Worm (Caenorhabditis elegans): ENCODE data around the gene K09H11.6.

The K09H11.6 gene

DNA sequence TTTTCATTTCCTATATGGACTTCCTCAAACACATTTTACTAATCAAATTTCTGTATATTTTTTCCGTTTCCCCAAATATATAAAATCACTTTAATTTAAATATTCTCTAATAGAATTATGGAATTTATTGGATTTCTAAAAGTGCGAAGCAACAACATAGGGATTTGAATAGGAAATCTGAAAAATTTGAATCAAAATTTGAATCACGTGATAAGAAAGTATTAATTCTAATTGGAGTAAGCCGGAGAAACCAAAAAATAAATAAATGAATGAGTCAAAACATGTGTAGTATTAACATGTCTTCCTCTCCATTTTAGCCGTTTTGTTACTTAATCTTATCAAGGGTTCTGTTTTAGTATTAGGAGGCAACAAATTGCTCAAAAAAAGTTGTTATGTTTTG is 5.3 kb upstream of the K09H11.6 start:
- TF ChIP-seq skn-1 (tag; optimal IDR thresholded peaks at IDR 0.05) (no peak), elt-3 (tag; optimal IDR thresholded peaks at IDR 0.05) (no peak), lin-13 (GFP tag; optimal IDR thresholded peaks at IDR 0.05) (no peak), nhr-77 (tag; optimal IDR thresholded peaks at IDR 0.05) (no peak), gmeb-1 (tag; optimal IDR thresholded peaks at IDR 0.05) (no peak), zag-1 (tag; optimal IDR thresholded peaks at IDR 0.05) (no peak), ZK546.5 (tag; optimal IDR thresholded peaks at IDR 0.05) (no peak), sem-4 (tag; optimal IDR thresholded peaks at IDR 0.05) (no peak), snpc-4 (tag; optimal IDR thresholded peaks at IDR 0.05) (no peak), sma-3 (GFP tag; optimal IDR thresholded peaks at IDR 0.05) (no peak), aly-2 (tag; optimal IDR thresholded peaks at IDR 0.05) (no peak), elt-1 (tag; optimal IDR thresholded peaks at IDR 0.05) (no peak), fos-1 (tag; optimal IDR thresholded peaks at IDR 0.05) (no peak), mab-5 (tag; optimal IDR thresholded peaks at IDR 0.05) (no peak), lsy-2 (tag; optimal IDR thresholded peaks at IDR 0.05) (no peak), blmp-1 (tag; optimal IDR thresholded peaks at IDR 0.05; ENCODE audit: insufficient read depth) (no peak), dmd-4 (tag; optimal IDR thresholded peaks at IDR 0.05) (no peak), unc-55 (GFP tag; optimal IDR thresholded peaks at IDR 0.05) (no peak)

- TF ChIP-seq elt-3 (tag; optimal IDR thresholded peaks at IDR 0.05) = no peak
Observed at ce11 chrV:5739438-5739837, 3.5 kb upstream of the K09H11.6 start.

- TF ChIP-seq unc-62 (GFP tag; optimal IDR thresholded peaks at IDR 0.05) = no peak
Observed at ce11 chrV:5730783-5731182, 5.2 kb downstream of the K09H11.6 start, which contains the start of gene K09H11.15. K09H11.15 (minus strand) TSS chrV:5730883.

DNA sequence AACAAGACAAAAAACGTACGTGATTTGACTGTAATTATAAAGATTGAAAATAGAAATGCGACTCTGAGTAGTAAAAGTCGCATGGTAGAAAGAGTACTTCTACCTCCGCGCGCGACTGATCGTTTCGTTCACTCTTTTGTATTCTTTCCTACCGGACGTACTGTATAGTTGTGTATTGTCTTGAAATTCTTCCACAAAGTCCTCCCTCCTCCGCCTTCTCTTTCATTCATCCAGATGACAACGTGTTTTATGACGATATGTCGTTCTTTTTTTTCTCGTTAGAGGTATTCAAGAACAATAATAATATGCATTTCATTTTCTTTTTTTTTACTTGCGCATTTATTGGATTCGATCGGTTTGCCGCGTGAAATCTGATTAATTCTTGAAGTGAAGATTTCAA is 9.5 kb downstream of the K09H11.6 start, which contains the start of gene K09H11.4:
Gene K09H11.4, minus strand, starts transcription at position 101 of the 400 bp plus-strand sequence.
- TF ChIP-seq lin-39 (tag; optimal IDR thresholded peaks at IDR 0.05) (no peak), unc-62 (GFP tag; optimal IDR thresholded peaks at IDR 0.05) (no peak)

DNA sequence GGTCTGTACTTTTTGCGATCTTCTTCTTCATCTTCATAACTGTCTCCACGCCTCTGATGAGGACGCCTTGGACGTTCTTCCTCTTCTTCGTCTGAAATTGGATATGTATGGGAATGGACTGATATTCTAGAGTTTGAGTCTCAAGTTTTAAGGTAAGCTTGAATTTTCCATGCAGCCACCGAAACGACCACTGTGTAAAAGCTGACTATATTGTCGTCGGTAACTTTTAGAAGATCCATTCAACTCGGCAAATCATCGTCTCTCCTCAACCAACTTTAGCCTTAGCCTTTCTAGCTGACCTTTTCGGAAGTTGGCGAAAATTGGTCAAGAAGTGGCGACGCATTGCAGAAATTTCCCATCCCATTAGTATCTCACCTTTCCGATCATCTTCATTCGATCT is 11.6 kb downstream of the K09H11.6 start:
- TF ChIP-seq snpc-4 (tag; optimal IDR thresholded peaks at IDR 0.05) (no peak), mdl-1 (tag; optimal IDR thresholded peaks at IDR 0.05) (no peak), blmp-1 (tag; optimal IDR thresholded peaks at IDR 0.05; ENCODE audit: insufficient read depth) (no peak), fos-1 (tag; optimal IDR thresholded peaks at IDR 0.05) (no peak), elt-1 (tag; optimal IDR thresholded peaks at IDR 0.05) (no peak), unc-62 (GFP tag; optimal IDR thresholded peaks at IDR 0.05) (no peak), dmd-4 (tag; optimal IDR thresholded peaks at IDR 0.05) (no peak), ztf-1 (GFP tag; conservative IDR thresholded peaks at IDR 0.05) (no peak)

ce11 chrV:5722093-5722492 is 13.9 kb downstream of the K09H11.6 start:
- TF ChIP-seq sma-3 (GFP tag; optimal IDR thresholded peaks at IDR 0.05) = no peak
- TF ChIP-seq ama-1 (optimal IDR thresholded peaks at IDR 0.05) = no peak
- no peak for TF ChIP-seq ztf-1 (GFP tag; conservative IDR thresholded peaks at IDR 0.05)
- no peak for TF ChIP-seq dmd-4 (tag; optimal IDR thresholded peaks at IDR 0.05)
- no peak for TF ChIP-seq elt-3 (tag; optimal IDR thresholded peaks at IDR 0.05)
- no peak for TF ChIP-seq nhr-12 (tag; optimal IDR thresholded peaks at IDR 0.05)

DNA sequence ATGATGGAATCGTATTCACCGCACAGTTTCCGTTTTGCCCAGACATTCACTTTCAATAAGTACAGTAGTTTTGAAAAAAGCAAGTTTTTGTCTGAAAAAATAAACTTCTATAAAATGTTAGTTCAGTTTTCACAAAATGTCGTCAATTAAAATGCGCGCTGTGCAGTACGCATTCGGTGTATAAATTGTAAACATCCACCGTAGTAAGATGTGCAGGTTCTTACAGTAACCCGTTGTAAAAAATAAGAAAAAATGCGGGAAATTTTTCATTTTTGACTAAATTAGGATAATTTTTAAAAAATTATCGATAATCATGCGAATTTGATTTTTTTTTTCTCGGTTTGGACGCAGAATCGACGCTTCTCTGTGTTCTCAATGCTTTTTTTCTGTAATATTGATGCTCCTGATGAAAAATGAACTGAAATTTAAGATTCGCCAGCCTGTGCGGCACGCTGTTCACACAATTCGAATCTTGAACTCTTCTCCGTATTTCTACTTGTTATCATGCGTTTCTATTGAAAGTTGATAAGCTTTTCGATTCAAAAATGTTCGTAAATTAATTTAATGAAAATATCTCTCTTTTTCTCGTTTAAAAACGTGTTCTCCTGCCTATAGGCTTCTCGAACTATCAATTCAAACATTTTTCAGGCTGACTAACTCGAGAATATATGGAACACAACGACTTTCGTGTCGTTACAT is 18.6 kb downstream of the K09H11.6 start, which contains the start of gene rga-3:
Gene rga-3, plus strand, starts transcription at position 649 of the 699 bp plus-strand sequence.
- TF ChIP-seq nhr-129 (tag; optimal IDR thresholded peaks at IDR 0.05) (no peak), blmp-1 (tag; optimal IDR thresholded peaks at IDR 0.05; ENCODE audit: insufficient read depth) (no peak), unc-39 (tag; optimal IDR thresholded peaks at IDR 0.05) (no peak), aly-2 (tag; optimal IDR thresholded peaks at IDR 0.05) (no peak)

DNA sequence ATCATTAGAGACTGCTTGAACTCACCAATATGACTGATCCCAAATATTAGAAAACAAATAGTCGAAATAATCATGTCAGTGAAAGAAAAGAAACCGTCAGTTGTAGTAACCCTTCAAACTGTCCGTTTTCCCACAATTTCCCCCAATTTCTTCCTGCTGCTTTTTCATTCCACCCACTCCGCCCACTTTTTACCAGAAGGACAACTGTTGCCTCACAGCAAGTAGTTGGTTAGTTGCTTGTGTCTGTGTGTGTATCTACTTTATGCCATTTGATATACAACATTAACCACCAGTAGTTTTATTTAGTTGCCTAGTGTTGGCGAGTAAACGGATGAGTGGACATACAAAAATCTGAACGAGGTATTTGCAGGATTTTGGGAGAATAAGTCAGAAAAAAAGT is 19.5 kb downstream of the K09H11.6 start, which contains the start of gene K09H11.9:
Gene K09H11.9, minus strand, starts transcription at position 101 of the 400 bp plus-strand sequence.
- TF ChIP-seq nhr-23 (tag; optimal IDR thresholded peaks at IDR 0.05) (no peak), nhr-77 (tag; optimal IDR thresholded peaks at IDR 0.05) (no peak), Y55F3AM.14 (GFP tag; optimal IDR thresholded peaks at IDR 0.05) (no peak), mbf-1 (tag; optimal IDR thresholded peaks at IDR 0.05) (no peak), C34F6.9 (tag; optimal IDR thresholded peaks at IDR 0.05) (no peak), aly-2 (tag; optimal IDR thresholded peaks at IDR 0.05) (no peak), crh-2 (tag; optimal IDR thresholded peaks at IDR 0.05) (no peak), nhr-10 (tag; optimal IDR thresholded peaks at IDR 0.05) (no peak), alr-1 (tag; optimal IDR thresholded peaks at IDR 0.05) (no peak), mab-5 (tag; optimal IDR thresholded peaks at IDR 0.05) (no peak)

Measured in whole organism, L2 larva.